Worm (Caenorhabditis elegans): ENCODE measurements around the gene egl-18.

ce11 chrIV:1924178-1924577, 22.1 kb downstream of the egl-18 start:
- TF ChIP-seq ceh-31 (tag; optimal IDR thresholded peaks at IDR 0.05) (no peak), dmd-4 (tag; optimal IDR thresholded peaks at IDR 0.05; ENCODE audit: borderline replicate concordance) (no peak), pqm-1 (tag; optimal IDR thresholded peaks at IDR 0.05) (no peak), tbx-7 (tag; optimal IDR thresholded peaks at IDR 0.05) (no peak), sdc-2 (tag; optimal IDR thresholded peaks at IDR 0.05) (no peak), ceh-18 (tag; optimal IDR thresholded peaks at IDR 0.05) (no peak), elt-4 (tag; optimal IDR thresholded peaks at IDR 0.05) (no peak), pax-1 (tag; optimal IDR thresholded peaks at IDR 0.05) (no peak), ceh-22 (tag; optimal IDR thresholded peaks at IDR 0.05) (no peak), syd-9 (tag; optimal IDR thresholded peaks at IDR 0.05) (no peak), ahr-1 (tag; optimal IDR thresholded peaks at IDR 0.05) (no peak), fkh-10 (GFP tag; optimal IDR thresholded peaks at IDR 0.05) (no peak), pha-4 (tag; optimal IDR thresholded peaks at IDR 0.05) (no peak), ama-1 (optimal IDR thresholded peaks at IDR 0.05) (no peak)

Measured in whole organism, late embryonic.